Fruit fly (Drosophila melanogaster): ENCODE measurements around the gene Akr1B.

Akr1B gene

DNA sequence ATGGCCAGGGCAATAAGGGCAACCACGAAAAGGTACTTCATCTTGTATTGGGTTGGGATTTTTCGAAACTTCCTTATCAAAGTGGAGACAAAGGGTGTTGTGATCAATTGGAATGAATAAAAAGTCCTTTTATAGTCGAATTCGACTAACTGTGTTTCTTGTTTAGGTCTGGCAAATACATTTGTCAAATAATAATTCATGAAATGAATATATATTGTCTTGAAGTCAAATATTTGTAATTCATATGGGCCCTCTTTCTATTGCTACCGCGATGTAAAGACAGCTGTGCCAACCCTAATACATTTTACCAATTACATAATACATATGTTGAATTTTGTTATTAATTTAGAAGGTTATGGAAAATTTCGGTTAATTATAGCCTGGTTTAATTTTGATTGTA is 46.8 kb downstream of the Akr1B start, which contains the start of gene CG33271:
CG33271 (minus strand) TSS at position 101 of the 400 bp plus-strand sequence.
- TF ChIP-seq Atf6 (GFP tag; IDR thresholded peaks at IDR 0.05) (no peak), sd (tag; optimal IDR thresholded peaks at IDR 0.05) (no peak), croc (GFP tag; conservative IDR thresholded peaks at IDR 0.05) (no peak), Meics (GFP tag; optimal IDR thresholded peaks at IDR 0.05) (peak; percentile 31), Oli (tag; optimal IDR thresholded peaks at IDR 0.05) (no peak), CG11247 (GFP tag; IDR thresholded peaks at IDR 0.05) (no peak), Sry-β (GFP tag; optimal IDR thresholded peaks at IDR 0.05) (no peak), bsh (GFP tag; optimal IDR thresholded peaks at IDR 0.05) (no peak), jigr1 (GFP tag; IDR thresholded peaks at IDR 0.05) (no peak), Mes4 (GFP tag; optimal IDR thresholded peaks at IDR 0.05) (no peak), ERR (GFP tag; optimal IDR thresholded peaks at IDR 0.05) (no peak), salm (tag; optimal IDR thresholded peaks at IDR 0.05) (no peak), peb (GFP tag; IDR thresholded peaks at IDR 0.05) (no peak), fu2 (GFP tag; optimal IDR thresholded peaks at IDR 0.05) (no peak), CG3281 (GFP tag; optimal IDR thresholded peaks at IDR 0.05) (peak; percentile 31), CG31388 (GFP tag; optimal IDR thresholded peaks at IDR 0.05) (no peak), CG9609 (GFP tag; optimal IDR thresholded peaks at IDR 0.05) (no peak), CG6765 (GFP tag; optimal IDR thresholded peaks at IDR 0.05) (peak; percentile 31), CG13296 (GFP tag; optimal IDR thresholded peaks at IDR 0.05) (peak; percentile 2), CG1603 (tag; optimal IDR thresholded peaks at IDR 0.05) (no peak), hb (GFP tag; IDR thresholded peaks at IDR 0.05; ENCODE audit: partially characterized antibody) (no peak), fd3F (GFP tag; optimal IDR thresholded peaks at IDR 0.05) (peak; percentile 24), CG3163 (GFP tag; optimal IDR thresholded peaks at IDR 0.05) (no peak), Nf-YA (GFP tag; IDR thresholded peaks at IDR 0.05) (no peak), CG15269 (tag; optimal IDR thresholded peaks at IDR 0.05) (peak; percentile 7), vnd (GFP tag; IDR thresholded peaks at IDR 0.05; ENCODE audit: partially characterized antibody) (no peak), CG17802 (tag; optimal IDR thresholded peaks at IDR 0.05) (no peak), Lpt (GFP tag; optimal IDR thresholded peaks at IDR 0.05) (no peak), Trl (optimal IDR thresholded peaks at IDR 0.05) (no peak), Trl (GFP tag; optimal IDR thresholded peaks at IDR 0.05) (no peak), CG4820 (GFP tag; optimal IDR thresholded peaks at IDR 0.05) (no peak), lov (optimal IDR thresholded peaks at IDR 0.05) (no peak), lov (GFP tag; IDR thresholded peaks at IDR 0.05) (no peak), CG12769 (tag; optimal IDR thresholded peaks at IDR 0.05) (no peak), Kr (GFP tag; optimal IDR thresholded peaks at IDR 0.05) (no peak), pb (GFP tag; optimal IDR thresholded peaks at IDR 0.05) (no peak), sens (GFP tag) (peak; percentile 12), org-1 (GFP tag; optimal IDR thresholded peaks at IDR 0.05) (no peak), scrt (GFP tag; optimal IDR thresholded peaks at IDR 0.05) (no peak), CG11723 (GFP tag; optimal IDR thresholded peaks at IDR 0.05) (no peak), CG7271 (tag; optimal IDR thresholded peaks at IDR 0.05) (no peak), Dip3 (GFP tag; optimal IDR thresholded peaks at IDR 0.05) (no peak), gsb-n (tag; optimal IDR thresholded peaks at IDR 0.05) (no peak), hth (optimal IDR thresholded peaks at IDR 0.05) (no peak), yki (optimal IDR thresholded peaks at IDR 0.05) (no peak), lab (GFP tag; optimal IDR thresholded peaks at IDR 0.05) (peak; percentile 50), kay (GFP tag; optimal IDR thresholded peaks at IDR 0.05) (no peak), esg (GFP tag; conservative IDR thresholded peaks at IDR 0.05) (no peak), Xbp1 (GFP tag; optimal IDR thresholded peaks at IDR 0.05) (no peak), HLH3B (GFP tag; IDR thresholded peaks at IDR 0.05) (no peak), HLH54F (GFP tag; optimal IDR thresholded peaks at IDR 0.05) (no peak), CG4730 (GFP tag; IDR thresholded peaks at IDR 0.05) (no peak), CG10543 (GFP tag; optimal IDR thresholded peaks at IDR 0.05) (no peak), CG15073 (GFP tag; optimal IDR thresholded peaks at IDR 0.05) (no peak)

All from whole organism, embryonic.